Fruit fly (Drosophila melanogaster) whole organism, larva: Measurements from ENCODE around the gene CG6041.

ENCODE experiments used
- noc ChIP-seq: fragments of 200-800 bp; sonication (Bioruptor generic); optimal IDR thresholded peaks from 3 replicates; lab custom pipeline; 2019; ENCODE audit warnings: missing biosample characterization, mild to moderate bottlenecking, missing genetic modification characterization, moderate library complexity

Gene CG6041

dm6 chrX:5955207-5955679 lies 7.3 kb downstream of the CG6041 start, which contains the start of gene CG6067:
CG6067 (plus strand) TSS chrX:5955629.
- no peak for TF ChIP-seq noc (tag; lab: Kevin White, UChicago)

dm6 chrX:5956646-5957441 lies 8.9 kb downstream of the CG6041 start:
- no peak for TF ChIP-seq noc (tag; lab: Kevin White, UChicago)

- no peak for TF ChIP-seq noc (tag; lab: Kevin White, UChicago)
Observed at dm6 chrX:5964169-5964686, 16.3 kb downstream of the CG6041 start.

- no peak for TF ChIP-seq noc (tag; lab: Kevin White, UChicago)
Observed at dm6 chrX:5965517-5966397, 17.8 kb downstream of the CG6041 start, which contains the start of gene Grip. Grip (plus strand) TSS chrX:5966279.

dm6 chrX:5968094-5968723 lies 20.2 kb downstream of the CG6041 start:
- TF ChIP-seq noc (tag; lab: Kevin White, UChicago): no peak

dm6 chrX:5969860-5970665 lies 22.1 kb downstream of the CG6041 start:
- no peak for TF ChIP-seq noc (tag; lab: Kevin White, UChicago)

dm6 chrX:5970666-5971057 lies 22.7 kb downstream of the CG6041 start:
- TF ChIP-seq noc (tag; lab: Kevin White, UChicago): no peak

dm6 chrX:5972030-5972429 lies 24.1 kb downstream of the CG6041 start:
- no peak for TF ChIP-seq noc (tag; lab: Kevin White, UChicago)

DNA sequence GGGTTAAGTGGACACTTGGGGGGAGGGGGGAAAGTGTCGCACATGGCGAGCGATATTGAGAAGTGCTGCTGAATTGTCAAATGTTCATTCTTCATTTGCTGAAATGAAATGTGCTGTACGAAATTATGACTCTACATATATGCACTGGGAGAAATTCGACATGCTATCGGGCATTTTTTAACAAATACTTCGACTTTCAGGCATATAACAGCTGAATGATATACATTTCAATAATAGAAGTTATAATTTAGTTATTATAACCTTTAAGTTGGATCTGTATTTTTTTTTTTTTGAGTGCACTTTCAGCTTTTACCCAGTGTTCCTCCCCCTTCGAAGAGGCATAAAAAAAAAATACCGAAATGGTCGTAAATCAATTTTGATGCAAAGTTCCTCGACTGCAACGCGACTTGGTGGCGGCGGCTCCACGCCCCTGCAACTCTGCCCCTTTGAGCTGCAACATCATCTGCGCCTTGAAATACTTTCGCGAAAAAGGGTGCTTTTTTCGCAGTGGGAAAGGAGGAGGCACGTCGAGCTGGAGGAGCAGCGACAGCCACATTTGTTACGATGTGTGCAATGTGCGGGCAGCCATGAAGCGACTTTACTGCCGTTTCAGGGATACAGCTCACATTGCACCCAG lies 25.5 kb downstream of the CG6041 start:
- TF ChIP-seq noc (tag; lab: Kevin White, UChicago): no peak

DNA sequence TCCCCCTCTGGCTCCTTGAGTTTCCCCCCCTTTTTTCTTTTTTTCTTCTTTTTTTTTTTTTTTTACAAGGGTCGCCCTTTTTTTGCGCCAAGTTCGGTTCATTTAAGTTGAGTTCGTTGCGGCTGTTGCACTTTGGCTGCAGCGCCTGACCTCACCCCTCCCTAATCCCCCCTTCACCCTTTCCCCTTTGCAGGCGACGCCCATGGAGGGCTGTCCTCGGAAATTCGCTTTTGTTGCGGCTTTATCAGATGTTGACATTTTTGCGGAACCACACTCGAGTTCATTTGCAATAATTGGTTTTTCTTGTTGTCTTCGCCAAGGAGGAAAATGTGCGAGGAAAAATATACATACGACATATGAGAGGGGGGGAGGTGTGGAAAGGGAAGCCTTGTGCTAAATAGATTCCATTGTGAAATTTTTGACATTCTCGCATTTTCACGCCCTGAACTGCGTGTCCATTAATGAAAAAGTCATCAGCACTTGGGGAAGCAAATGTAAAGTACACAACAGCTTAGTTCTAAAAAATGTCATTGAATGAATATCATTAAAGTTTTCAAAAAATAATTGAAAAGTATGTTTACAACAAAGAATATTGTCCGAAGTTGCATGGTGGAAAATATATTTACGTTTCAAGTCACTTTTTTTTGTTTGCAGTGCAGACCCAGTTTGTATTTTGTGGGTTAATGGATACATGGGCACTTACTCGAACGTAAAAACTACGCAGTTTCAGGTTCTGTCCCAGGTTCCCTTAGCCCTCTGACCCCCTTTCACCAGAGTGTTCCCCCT lies 26.6 kb downstream of the CG6041 start:
- no peak for TF ChIP-seq noc (tag; lab: Kevin White, UChicago)

dm6 chrX:5977113-5977512 lies 29.2 kb downstream of the CG6041 start:
- TF ChIP-seq noc (tag; lab: Kevin White, UChicago): no peak

DNA sequence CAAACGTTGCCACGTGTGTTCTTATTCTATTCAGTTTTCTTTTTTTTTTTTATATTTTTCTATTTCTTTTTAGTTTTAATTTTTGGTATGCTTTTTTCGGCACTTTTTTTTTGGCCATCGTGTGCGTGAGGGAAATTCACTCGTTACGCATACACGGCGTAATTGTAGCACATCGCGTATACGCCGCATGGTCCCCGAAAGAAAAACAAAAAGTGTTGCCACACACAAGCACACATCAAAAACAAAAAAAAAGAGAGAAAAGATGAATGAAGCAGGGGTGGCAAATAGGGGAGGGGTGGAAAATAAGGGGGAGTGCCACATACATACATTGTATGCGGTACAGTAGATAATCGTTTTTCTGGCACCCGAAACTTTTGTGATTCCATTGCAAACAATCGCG lies 29.8 kb downstream of the CG6041 start:
- TF ChIP-seq noc (tag; lab: Kevin White, UChicago): no peak

DNA sequence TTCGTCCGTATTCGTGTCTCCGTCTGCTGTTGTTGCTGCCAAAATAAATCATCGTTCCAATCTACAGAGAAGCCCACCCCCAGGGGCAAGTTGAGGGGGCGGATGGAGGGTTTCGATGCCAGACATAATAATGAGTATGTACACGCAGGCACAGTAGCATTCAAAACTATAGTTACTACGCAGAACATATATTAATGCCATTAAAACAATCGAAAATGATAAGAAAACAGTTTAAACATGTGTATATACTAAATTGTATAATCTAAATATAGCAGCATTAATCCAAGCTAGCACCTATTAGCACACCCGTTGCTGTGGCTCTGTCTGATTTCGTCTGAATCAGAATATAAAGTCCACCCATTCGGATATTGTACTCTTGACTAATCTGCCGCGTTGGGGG lies 32.9 kb downstream of the CG6041 start:
- peak; percentile 84 for TF ChIP-seq noc (tag; lab: Kevin White, UChicago)
